Worm (Caenorhabditis elegans) whole organism, mixed stage, embryonic: Measurements from ENCODE around the gene ZK795.2.

Experiments
- nhr-237 ChIP-seq: fragments of 150-350 bp; optimal IDR thresholded peaks from 2 replicates; lab custom pipeline; 2014; ENCODE audit warnings: missing biosample characterization, missing genetic modification characterization
- nhr-76 ChIP-seq: sonication (generic microtip); optimal IDR thresholded peaks from 2 replicates; lab custom pipeline; 2017; ENCODE audit warnings: missing biosample characterization, missing genetic modification characterization

DNA sequence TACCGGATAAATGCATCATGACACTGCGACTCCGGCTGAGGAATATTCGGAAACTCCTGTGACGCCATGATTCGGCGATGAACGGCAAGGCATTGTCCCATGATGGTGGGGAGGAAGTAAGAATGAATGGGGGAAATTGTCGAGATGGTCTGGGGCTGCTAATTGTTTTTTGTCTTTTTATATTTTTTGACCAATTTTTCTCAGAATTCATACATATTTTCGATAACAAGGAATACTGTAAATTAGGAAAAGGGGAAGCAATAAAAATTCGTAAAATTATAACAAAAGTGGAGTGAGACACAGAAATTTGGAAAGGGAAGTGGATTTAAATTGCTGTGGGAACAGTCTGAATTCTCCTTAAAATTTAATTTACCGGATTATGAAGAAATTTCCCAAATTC, 33.4 kb downstream of the ZK795.2 start, which contains the start of gene eak-4:
- TF ChIP-seq nhr-237 (no peak), nhr-76 (tag; lab: Kevin White, UChicago) (no peak)
